Fruit fly (Drosophila melanogaster) whole organism, wandering third instar larva: ENCODE data around the gene brun.

Experiments
- Abd-B ChIP-seq: fragments of >200 bp; optimal IDR thresholded peaks from 2 replicates; lab custom pipeline; 2017; ENCODE audit warnings: missing biosample characterization, missing genetic modification characterization
- CG32264 ChIP-seq: fragments of 200-800 bp; sonication (Bioruptor generic); optimal IDR thresholded peaks from 2 replicates; lab custom pipeline; 2016; ENCODE audit warnings: missing biosample characterization, missing genetic modification characterization
- CG9705 ChIP-seq: fragments of 200-800 bp; sonication (Bioruptor generic); optimal IDR thresholded peaks from 2 replicates; lab custom pipeline; 2018; ENCODE audit warnings: missing biosample characterization, mild to moderate bottlenecking, missing genetic modification characterization
- CrebA ChIP-seq: fragments of 200-800 bp; sonication (Bioruptor generic); optimal IDR thresholded peaks from 2 replicates; lab custom pipeline; 2016; ENCODE audit warnings: missing biosample characterization, mild to moderate bottlenecking, missing genetic modification characterization, borderline replicate concordance
- Dfd ChIP-seq: fragments of >200 bp; optimal IDR thresholded peaks from 2 replicates; lab custom pipeline; 2017; ENCODE audit warnings: missing biosample characterization, missing genetic modification characterization
- Dif ChIP-seq: fragments of 200-275, 200-300 bp; sonication (Bioruptor generic); optimal IDR thresholded peaks from 2 replicates; lab custom pipeline; 2018; ENCODE audit warnings: missing biosample characterization, missing genetic modification characterization; ENCODE audit not compliant: partially characterized antibody
- GATAd ChIP-seq: sonication (Bioruptor generic); optimal IDR thresholded peaks from 2 replicates; lab custom pipeline; 2016; ENCODE audit warnings: missing biosample characterization, missing genetic modification characterization
- HLH106 ChIP-seq: fragments of 200-800 bp; optimal IDR thresholded peaks from 3 replicates; lab custom pipeline; 2019; ENCODE audit warnings: missing biosample characterization, mild to moderate bottlenecking, missing genetic modification characterization, moderate library complexity
- Hnf4 ChIP-seq: fragments of 200-800 bp; sonication (Bioruptor generic); optimal IDR thresholded peaks from 2 replicates; lab custom pipeline; 2016; ENCODE audit warnings: missing biosample characterization, mild to moderate bottlenecking, missing genetic modification characterization
- Hr78 ChIP-seq: fragments of >200 bp; optimal IDR thresholded peaks from 2 replicates; lab custom pipeline; 2017; ENCODE audit warnings: missing biosample characterization, missing genetic modification characterization
- Hr83 ChIP-seq: fragments of 200-300 bp; sonication (Bioruptor generic); optimal IDR thresholded peaks from 2 replicates; lab custom pipeline; 2016; ENCODE audit warnings: missing biosample characterization, mild to moderate bottlenecking, missing genetic modification characterization, moderate library complexity; ENCODE audit not compliant: poor library complexity, severe bottlenecking
- Jra ChIP-seq: sonication (Bioruptor generic); optimal IDR thresholded peaks from 2 replicates; lab custom pipeline; 2016; ENCODE audit warnings: missing biosample characterization, missing genetic modification characterization
- Mio ChIP-seq: sonication (Bioruptor generic); optimal IDR thresholded peaks from 2 replicates; lab custom pipeline; 2016; ENCODE audit warnings: missing biosample characterization, missing genetic modification characterization
- Myc ChIP-seq: fragments of >200 bp; optimal IDR thresholded peaks from 2 replicates; lab custom pipeline; 2017
- N ChIP-seq: fragments of >200 bp; optimal IDR thresholded peaks from 2 replicates; lab custom pipeline; 2018; ENCODE audit warnings: missing biosample characterization, missing external identifiers, missing genetic modification characterization
- OdsH ChIP-seq: fragments of 200-800 bp; sonication (Bioruptor generic); optimal IDR thresholded peaks from 2 replicates; lab custom pipeline; 2016; ENCODE audit warnings: missing biosample characterization, mild to moderate bottlenecking, missing genetic modification characterization
- Rel ChIP-seq, 2 experiments: fragments of 200-800 bp; sonication (Bioruptor generic) in 1 of 2; optimal IDR thresholded peaks; 2 replicates in 1 of 2; 3 replicates in 1 of 2; lab custom pipeline; 2016 to 2019; ENCODE audit warnings: mild to moderate bottlenecking in 2 of 2, missing biosample characterization in 2 of 2, missing genetic modification characterization in 2 of 2, moderate library complexity in 1 of 2
- Sp1 ChIP-seq: fragments of 200-800 bp; sonication (Bioruptor generic); optimal IDR thresholded peaks from 3 replicates; lab custom pipeline; 2019; ENCODE audit warnings: missing biosample characterization, mild to moderate bottlenecking, missing genetic modification characterization, moderate library complexity
- Vsx2 ChIP-seq: fragments of 200-300, 225-300 bp; sonication (Bioruptor generic); optimal IDR thresholded peaks from 2 replicates; lab custom pipeline; 2018; ENCODE audit warnings: missing biosample characterization, missing genetic modification characterization; ENCODE audit not compliant: partially characterized antibody
- br ChIP-seq: fragments of 200-800 bp; sonication (Bioruptor generic); optimal IDR thresholded peaks from 2 replicates; lab custom pipeline; 2016; ENCODE audit warnings: missing biosample characterization, missing genetic modification characterization
- brk ChIP-seq: fragments of 200-800 bp; sonication (Bioruptor generic); optimal IDR thresholded peaks from 2 replicates; lab custom pipeline; 2016; ENCODE audit warnings: missing biosample characterization, mild to moderate bottlenecking, missing genetic modification characterization
- dl ChIP-seq, 2 experiments: fragments of 175-275, 200-275 bp in 1 of 2; fragments of 200-275 bp in 1 of 2; sonication (Bioruptor generic); optimal IDR thresholded peaks; lab custom pipeline; 2018; ENCODE audit warnings: mild to moderate bottlenecking in 2 of 2, missing biosample characterization in 2 of 2, missing genetic modification characterization in 2 of 2, moderate library complexity in 2 of 2; ENCODE audit not compliant: partially characterized antibody in 2 of 2, insufficient read depth in 1 of 2
- dmrt93B ChIP-seq: fragments of 200-800 bp; sonication (Bioruptor generic); optimal IDR thresholded peaks from 2 replicates; lab custom pipeline; 2018; ENCODE audit warnings: missing biosample characterization, mild to moderate bottlenecking, missing genetic modification characterization
- dsf ChIP-seq: sonication (Bioruptor generic); optimal IDR thresholded peaks from 2 replicates; lab custom pipeline; 2016; ENCODE audit warnings: missing biosample characterization, missing genetic modification characterization, borderline replicate concordance
- ey ChIP-seq: fragments of 200-800 bp; sonication (Bioruptor generic); optimal IDR thresholded peaks from 2 replicates; lab custom pipeline; 2016; ENCODE audit warnings: missing biosample characterization, missing genetic modification characterization
- foxo ChIP-seq, 2 experiments: fragments of 200-800 bp; sonication (Bioruptor generic); optimal IDR thresholded peaks; 2 replicates in 1 of 2; 3 replicates in 1 of 2; lab custom pipeline; 2016 to 2017; ENCODE audit warnings: missing biosample characterization in 2 of 2, missing genetic modification characterization in 2 of 2
- fru ChIP-seq: fragments of 200-800 bp; sonication (Bioruptor generic); optimal IDR thresholded peaks from 3 replicates; lab custom pipeline; 2016; ENCODE audit warnings: missing biosample characterization, mild to moderate bottlenecking, missing genetic modification characterization
- h ChIP-seq: fragments of 200-800 bp; sonication (Bioruptor generic); optimal IDR thresholded peaks from 3 replicates; lab custom pipeline; 2016; ENCODE audit warnings: missing biosample characterization, mild to moderate bottlenecking, missing genetic modification characterization
- jim ChIP-seq: fragments of 175-275, 200-325 bp; sonication (Bioruptor generic); optimal IDR thresholded peaks from 2 replicates; lab custom pipeline; 2016; ENCODE audit warnings: missing biosample characterization, mild to moderate bottlenecking, missing genetic modification characterization
- lola ChIP-seq: fragments of >200 bp; optimal IDR thresholded peaks from 2 replicates; lab custom pipeline; 2017; ENCODE audit warnings: missing biosample characterization, missing genetic modification characterization
- pan ChIP-seq: fragments of >200 bp; optimal IDR thresholded peaks from 2 replicates; lab custom pipeline; 2017
- psq ChIP-seq: fragments of 200-800 bp; sonication (Bioruptor generic); optimal IDR thresholded peaks from 3 replicates; lab custom pipeline; 2017; ENCODE audit warnings: missing biosample characterization, mild to moderate bottlenecking, missing genetic modification characterization, moderate library complexity
- rgr ChIP-seq: fragments of 200-800 bp; sonication (Bioruptor generic); optimal IDR thresholded peaks from 3 replicates; lab custom pipeline; 2016; ENCODE audit warnings: missing biosample characterization, mild to moderate bottlenecking, missing genetic modification characterization
- sage ChIP-seq: fragments of 200-800 bp; sonication (Bioruptor generic); optimal IDR thresholded peaks from 2 replicates; lab custom pipeline; 2016; ENCODE audit warnings: missing biosample characterization, mild to moderate bottlenecking, missing genetic modification characterization
- sv ChIP-seq: fragments of 200-800 bp; sonication (Bioruptor generic); optimal IDR thresholded peaks from 3 replicates; lab custom pipeline; 2016; ENCODE audit warnings: missing biosample characterization, missing genetic modification characterization
- tai ChIP-seq: sonication (Bioruptor generic); optimal IDR thresholded peaks from 2 replicates; lab custom pipeline; 2016; ENCODE audit warnings: missing biosample characterization, missing genetic modification characterization
- usp ChIP-seq: fragments of >200 bp; optimal IDR thresholded peaks from 2 replicates; lab custom pipeline; 2017; ENCODE audit warnings: missing biosample characterization, missing genetic modification characterization
- woc ChIP-seq: sonication (Bioruptor generic); optimal IDR thresholded peaks from 2 replicates; lab custom pipeline; 2016; ENCODE audit warnings: missing biosample characterization, mild to moderate bottlenecking, missing genetic modification characterization

Gene brun

DNA sequence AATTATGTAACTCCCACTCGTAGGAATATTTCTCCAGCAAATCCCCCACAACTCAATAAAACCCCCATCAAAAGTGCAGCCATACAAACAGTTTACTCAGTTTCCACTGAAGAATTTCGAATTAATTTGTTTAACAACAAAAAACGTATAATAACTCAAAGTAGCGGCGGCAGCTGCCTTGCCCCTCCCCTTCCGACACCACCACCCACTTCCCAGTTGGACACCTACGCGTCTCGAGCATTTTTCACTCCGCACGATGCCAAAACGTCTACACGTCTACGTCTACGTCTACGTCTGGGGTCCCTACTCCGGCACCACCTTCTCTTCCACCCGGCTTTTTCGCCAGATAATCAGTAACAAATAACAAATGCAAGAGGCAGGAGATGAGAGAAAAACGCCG is 15.2 kb upstream of the brun start:
- TF ChIP-seq Mio (GFP tag; lab: Kevin White, UChicago) (no peak), sv (no peak), Sp1 (GFP tag; lab: Kevin White, UChicago) (no peak), Dif (GFP tag; lab: Kevin White, UChicago) (no peak), rgr (GFP tag; lab: Kevin White, UChicago) (no peak), CG32264 (GFP tag; lab: Kevin White, UChicago) (no peak), Hnf4 (GFP tag; lab: Kevin White, UChicago) (no peak), dsf (no peak), h (GFP tag; lab: Kevin White, UChicago) (no peak), dmrt93B (GFP tag; lab: Kevin White, UChicago) (no peak), HLH106 (no peak), pan (no peak), ey (no peak), sage (GFP tag; lab: Kevin White, UChicago) (no peak), tai (GFP tag; lab: Kevin White, UChicago) (no peak), jim (GFP tag; lab: Kevin White, UChicago) (no peak), br (GFP tag; lab: Kevin White, UChicago) (no peak), GATAd (GFP tag; lab: Kevin White, UChicago) (no peak)

DNA sequence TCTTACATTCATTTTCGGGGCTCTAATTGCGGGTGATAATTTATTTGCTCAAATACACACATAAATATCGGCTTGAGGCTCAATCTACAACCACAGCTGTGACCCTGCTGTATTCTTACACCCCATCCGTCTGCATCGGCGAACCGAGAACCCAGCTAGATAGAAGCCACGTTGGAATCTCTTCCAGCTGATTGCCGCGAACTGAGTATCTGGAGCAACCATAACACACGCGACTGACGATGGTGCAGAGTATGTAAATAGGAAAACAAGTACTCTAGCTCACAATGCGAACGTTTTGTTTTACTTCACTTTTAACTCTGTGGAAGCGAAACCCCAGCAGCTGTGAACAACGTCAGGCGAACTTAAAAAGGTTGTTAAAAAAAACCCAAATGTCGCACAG is 8.4 kb upstream of the brun start:
- TF ChIP-seq jim (GFP tag; lab: Kevin White, UChicago), result no peak
- TF ChIP-seq Hr83, result no peak
- no peak for TF ChIP-seq CG32264 (GFP tag; lab: Kevin White, UChicago)
- no peak for TF ChIP-seq N
- TF ChIP-seq Dfd, result no peak
- TF ChIP-seq Rel (GFP tag; optimal IDR thresholded peaks at IDR 0.05; lab: Kevin White, UChicago), result no peak
- no peak for TF ChIP-seq Rel (tag; optimal IDR thresholded peaks at IDR 0.05; lab: Kevin White, UChicago)
- TF ChIP-seq Mio (GFP tag; lab: Kevin White, UChicago), result no peak
- no peak for TF ChIP-seq Hr78 (GFP tag; lab: Kevin White, UChicago)
- TF ChIP-seq sv, result no peak
- TF ChIP-seq, all 38 proteins: peak for 0

- TF ChIP-seq GATAd (GFP tag; lab: Kevin White, UChicago) (no peak), Vsx2 (GFP tag; lab: Kevin White, UChicago) (no peak), Hr83 (no peak), Dif (GFP tag; lab: Kevin White, UChicago) (no peak), woc (GFP tag; lab: Kevin White, UChicago) (no peak), br (GFP tag; lab: Kevin White, UChicago) (no peak), foxo (GFP tag; optimal IDR thresholded peaks at IDR 0.05; lab: Kevin White, UChicago) (no peak), HLH106 (no peak)
Measured at dm6 chr2L:20661071-20661470, 5.1 kb upstream of the brun start.

DNA sequence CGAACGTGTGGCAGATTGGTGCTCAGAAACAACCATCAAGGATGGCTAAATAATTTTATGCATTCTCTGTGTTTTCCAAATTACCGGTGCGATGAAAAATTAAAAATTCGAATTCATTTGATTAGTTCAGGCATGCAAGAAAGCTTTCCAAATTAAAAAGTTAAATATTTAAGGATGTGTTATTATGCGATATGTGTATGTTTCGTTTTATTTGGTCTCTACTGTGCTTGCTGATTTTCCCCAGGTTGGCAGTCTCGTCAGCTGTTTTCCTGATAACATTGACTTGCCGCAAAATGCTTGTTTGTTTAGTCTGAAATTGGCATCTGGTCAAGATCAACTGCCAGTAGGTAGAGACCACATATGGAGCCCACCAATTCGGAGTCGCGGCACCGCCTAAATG is 6.1 kb downstream of the brun start, which contains the start of gene CG2611:
Gene CG2611 (plus strand): TSS at position 299 of the 400 bp plus-strand sequence.
- TF ChIP-seq Hr78 (GFP tag; lab: Kevin White, UChicago) (no peak), br (GFP tag; lab: Kevin White, UChicago) (no peak), fru (GFP tag; lab: Kevin White, UChicago) (no peak), Abd-B (GFP tag; lab: Kevin White, UChicago) (no peak), psq (GFP tag; lab: Kevin White, UChicago) (no peak), Jra (peak; percentile 15), Dif (GFP tag; lab: Kevin White, UChicago) (no peak), Vsx2 (GFP tag; lab: Kevin White, UChicago) (no peak), Sp1 (GFP tag; lab: Kevin White, UChicago) (no peak), foxo (GFP tag; optimal IDR thresholded peaks at IDR 0.05; lab: Kevin White, UChicago) (peak in 1 of 2 experiments; percentile 60), Dfd (no peak), woc (GFP tag; lab: Kevin White, UChicago) (peak; percentile 77), usp (GFP tag; lab: Kevin White, UChicago) (no peak), rgr (GFP tag; lab: Kevin White, UChicago) (peak; percentile 70), OdsH (peak; percentile 60), Hr83 (peak; percentile 79), ey (peak; percentile 39), h (GFP tag; lab: Kevin White, UChicago) (peak; percentile 63), dsf (no peak), pan (no peak), Rel (GFP tag; optimal IDR thresholded peaks at IDR 0.05; lab: Kevin White, UChicago) (no peak), Rel (tag; optimal IDR thresholded peaks at IDR 0.05; lab: Kevin White, UChicago) (no peak), sv (no peak), brk (no peak), dl (GFP tag; optimal IDR thresholded peaks at IDR 0.05; lab: Kevin White, UChicago; ENCODE audit: insufficient read depth in 1 of 2, partially characterized antibody in 2 of 2) (no peak), N (no peak), dmrt93B (GFP tag; lab: Kevin White, UChicago) (no peak), HLH106 (peak; percentile 55), GATAd (GFP tag; lab: Kevin White, UChicago) (no peak), CG32264 (GFP tag; lab: Kevin White, UChicago) (no peak), CrebA (GFP tag; lab: Kevin White, UChicago) (no peak), tai (GFP tag; lab: Kevin White, UChicago) (no peak), sage (GFP tag; lab: Kevin White, UChicago) (no peak), Myc (lab: Kevin White, UChicago) (no peak), CG9705 (peak; percentile 32), lola (GFP tag; lab: Kevin White, UChicago) (no peak), jim (GFP tag; lab: Kevin White, UChicago) (no peak), Hnf4 (GFP tag; lab: Kevin White, UChicago) (no peak), Mio (GFP tag; lab: Kevin White, UChicago) (no peak)
